Fruit fly (Drosophila melanogaster) S2 (cell line): ENCODE measurements around the gene RFeSP.

ENCODE experiments used
- CG8478 ChIP-seq: fragments of >200 bp; optimal IDR thresholded peaks from 2 replicates; lab custom pipeline; 2018
- CTCF ChIP-seq, 2 experiments: fragments of >200 bp; optimal IDR thresholded peaks; 2 replicates each; lab custom pipeline; 2018

- TF ChIP-seq CG8478 (lab: Kevin White, UChicago) (no peak), CTCF (optimal IDR thresholded peaks at IDR 0.05; lab: Kevin White, UChicago) (no peak)
These were observed 14.0 kb upstream of the RFeSP start for dm6 chr2L:1627824-1628501.
